Fruit fly (Drosophila melanogaster) whole organism, embryonic: ENCODE data around the gene Nrd1.

Experiments used
- ATbp ChIP-seq: fragments of 200-800 bp; sonication (Bioruptor generic); optimal IDR thresholded peaks from 2 replicates; lab custom pipeline; 2017; ENCODE audit warnings: missing biosample characterization, mild to moderate bottlenecking, missing genetic modification characterization, missing genetic modification reagents
- Ada2b ChIP-seq: fragments of 200-800 bp; sonication (Bioruptor generic); IDR thresholded peaks from 2 replicates; pipeline ENCODE4 v1.3.6; 2022; ENCODE audit warnings: missing biosample characterization, missing genetic modification characterization
- CG1024 ChIP-seq: fragments of 200-800 bp; sonication (Bioruptor generic); IDR thresholded peaks from 2 replicates; pipeline ENCODE4 v1.3.6; 2022; ENCODE audit warnings: missing biosample characterization, missing genetic modification characterization
- CG10565 ChIP-seq: fragments of 200-800 bp; sonication (Bioruptor generic); optimal IDR thresholded peaks from 3 replicates; lab custom pipeline; 2016; ENCODE audit warnings: missing biosample characterization, mild to moderate bottlenecking, missing genetic modification characterization
- CG10959 ChIP-seq: fragments of 200-800 bp; sonication (Bioruptor generic); IDR thresholded peaks from 2 replicates; pipeline ENCODE4 v1.3.6; 2022; ENCODE audit warnings: missing biosample characterization, missing genetic modification characterization
- CG11085 ChIP-seq: fragments of 200-800 bp; sonication (Bioruptor generic); IDR thresholded peaks from 2 replicates; pipeline ENCODE4 v1.3.6; 2022; ENCODE audit warnings: missing biosample characterization, missing genetic modification characterization
- CG12071 ChIP-seq: fragments of 200-800 bp; sonication (Bioruptor generic); optimal IDR thresholded peaks from 3 replicates; lab custom pipeline; 2018; ENCODE audit warnings: missing biosample characterization, mild to moderate bottlenecking, missing genetic modification characterization
- CG12219 ChIP-seq: fragments of 200-800 bp; sonication (Bioruptor generic); optimal IDR thresholded peaks from 3 replicates; lab custom pipeline; 2018; ENCODE audit warnings: missing biosample characterization, mild to moderate bottlenecking, missing genetic modification characterization
- CG1233 ChIP-seq: fragments of 200-800 bp; sonication (Bioruptor generic); optimal IDR thresholded peaks from 4 replicates; lab custom pipeline; 2018; ENCODE audit warnings: missing biosample characterization, mild to moderate bottlenecking, missing genetic modification characterization
- CG12659 ChIP-seq: fragments of 200-800 bp; sonication (Bioruptor generic); optimal IDR thresholded peaks from 3 replicates; lab custom pipeline; 2017; ENCODE audit warnings: mild to moderate bottlenecking, missing biosample characterization, missing genetic modification reagents, missing genetic modification characterization
- CG12942 ChIP-seq: fragments of 200-800 bp; sonication (Bioruptor generic); optimal IDR thresholded peaks from 3 replicates; lab custom pipeline; 2016; ENCODE audit warnings: missing biosample characterization, missing genetic modification characterization
- CG13123 ChIP-seq: fragments of 200-800 bp; sonication (Bioruptor generic); optimal IDR thresholded peaks from 2 replicates; lab custom pipeline; 2016; ENCODE audit warnings: missing biosample characterization, missing genetic modification characterization
- CG13296 ChIP-seq: fragments of 200-800 bp; sonication (Bioruptor generic); optimal IDR thresholded peaks from 3 replicates; lab custom pipeline; 2018; ENCODE audit warnings: missing biosample characterization, mild to moderate bottlenecking, missing genetic modification characterization
- CG13894 ChIP-seq: fragments of 200-800 bp; sonication (Bioruptor generic); optimal IDR thresholded peaks from 3 replicates; lab custom pipeline; 2018; ENCODE audit warnings: missing biosample characterization, mild to moderate bottlenecking, missing genetic modification characterization, moderate library complexity
- CG17829 ChIP-seq: fragments of 200-800 bp; optimal IDR thresholded peaks from 2 replicates; lab custom pipeline; 2019; ENCODE audit warnings: missing biosample characterization, mild to moderate bottlenecking, missing genetic modification characterization, moderate library complexity
- CG2129 ChIP-seq: fragments of 200-800 bp; sonication (Bioruptor generic); IDR thresholded peaks from 2 replicates; pipeline ENCODE4 v1.3.6; 2022; ENCODE audit warnings: missing biosample characterization, missing genetic modification characterization; ENCODE audit not compliant: partially characterized antibody
- CG33213 ChIP-seq: fragments of 200-800 bp; sonication (Bioruptor generic); optimal IDR thresholded peaks from 3 replicates; lab custom pipeline; 2016; ENCODE audit warnings: missing biosample characterization, missing genetic modification characterization
- CG5180 ChIP-seq: fragments of 200-800 bp; sonication (Bioruptor generic); optimal IDR thresholded peaks from 3 replicates; lab custom pipeline; 2017; ENCODE audit warnings: missing biosample characterization, missing genetic modification characterization, mild to moderate bottlenecking, moderate library complexity, missing genetic modification reagents
- CG5953 ChIP-seq: fragments of 200-800 bp; sonication (Bioruptor generic); IDR thresholded peaks from 2 replicates; pipeline ENCODE4 v1.3.6; 2022; ENCODE audit warnings: missing biosample characterization, missing genetic modification characterization
- CG6683 ChIP-seq: fragments of 200-800 bp; sonication (Bioruptor generic); optimal IDR thresholded peaks from 2 replicates; lab custom pipeline; 2017; ENCODE audit warnings: missing biosample characterization, mild to moderate bottlenecking, missing genetic modification characterization, missing genetic modification reagents
- CG8765 ChIP-seq: fragments of 200-800 bp; sonication (Bioruptor generic); IDR thresholded peaks from 2 replicates; pipeline ENCODE4 v1.3.6; 2022; ENCODE audit warnings: missing biosample characterization, missing genetic modification characterization
- CG8924 ChIP-seq: fragments of 200-800 bp; optimal IDR thresholded peaks from 3 replicates; lab custom pipeline; 2019; ENCODE audit warnings: missing biosample characterization, mild to moderate bottlenecking, missing genetic modification characterization, moderate library complexity
- CG8944 ChIP-seq: fragments of 200-800 bp; sonication (Bioruptor generic); optimal IDR thresholded peaks from 3 replicates; lab custom pipeline; 2016; ENCODE audit warnings: missing biosample characterization, missing genetic modification characterization
- CHES-1-like ChIP-seq: fragments of 200-800 bp; sonication (Bioruptor generic); optimal IDR thresholded peaks from 2 replicates; lab custom pipeline; 2016; ENCODE audit warnings: missing biosample characterization, missing genetic modification characterization
- Dbx ChIP-seq: fragments of 200-800 bp; sonication (Bioruptor generic); IDR thresholded peaks from 3 replicates; pipeline ENCODE4 v1.3.6; 2022; ENCODE audit warnings: missing biosample characterization, missing genetic modification characterization
- Drgx ChIP-seq: fragments of 200-800 bp; sonication (Bioruptor generic); IDR thresholded peaks from 2 replicates; pipeline ENCODE4 v1.3.6; 2022; ENCODE audit warnings: missing biosample characterization, missing genetic modification characterization
- E2f1 ChIP-seq: fragments of 200-800 bp; sonication (Bioruptor generic); IDR thresholded peaks from 2 replicates; pipeline ENCODE4 v1.3.6; 2022; ENCODE audit warnings: missing biosample characterization, missing genetic modification characterization
- Fer2 ChIP-seq: fragments of 200-800 bp; sonication (Bioruptor generic); optimal IDR thresholded peaks from 2 replicates; lab custom pipeline; 2018; ENCODE audit warnings: missing biosample characterization, mild to moderate bottlenecking, missing genetic modification characterization, moderate library complexity
- H15 ChIP-seq: fragments of 200-800 bp; sonication (Bioruptor generic); IDR thresholded peaks from 3 replicates; pipeline ENCODE4 v1.3.6; 2022; ENCODE audit warnings: missing biosample characterization, missing genetic modification characterization
- Hey ChIP-seq: fragments of 200-800 bp; sonication (Bioruptor generic); optimal IDR thresholded peaks from 3 replicates; lab custom pipeline; 2018; ENCODE audit warnings: missing biosample characterization, mild to moderate bottlenecking, missing genetic modification characterization
- Lhr ChIP-seq: fragments of 200-800 bp; sonication (Bioruptor generic); optimal IDR thresholded peaks from 3 replicates; lab custom pipeline; 2017; ENCODE audit warnings: mild to moderate bottlenecking, missing biosample characterization, missing genetic modification reagents, missing genetic modification characterization
- Sry-δ ChIP-seq: fragments of 200-800 bp; sonication (Bioruptor generic); optimal IDR thresholded peaks from 2 replicates; lab custom pipeline; 2016; ENCODE audit warnings: missing biosample characterization, missing genetic modification characterization
- al ChIP-seq: fragments of 200-800 bp; sonication (Bioruptor generic); IDR thresholded peaks from 2 replicates; pipeline ENCODE4 v1.3.6; 2022; ENCODE audit warnings: missing biosample characterization, missing genetic modification characterization
- chif ChIP-seq, 2 experiments: fragments of 200-800 bp; sonication (Bioruptor generic); optimal IDR thresholded peaks; 3 replicates each; lab custom pipeline; 2016; ENCODE audit warnings: missing biosample characterization in 2 of 2, missing genetic modification characterization in 2 of 2
- crol ChIP-seq: fragments of 200-800 bp; sonication (Bioruptor generic); IDR thresholded peaks from 2 replicates; pipeline ENCODE4 v1.3.6; 2022; ENCODE audit warnings: missing biosample characterization, missing genetic modification characterization
- dan ChIP-seq: fragments of 200-800 bp; sonication (Bioruptor generic); IDR thresholded peaks from 2 replicates; pipeline ENCODE4 v1.3.6; 2022; ENCODE audit warnings: missing biosample characterization, missing genetic modification characterization
- emc ChIP-seq: fragments of 200-800 bp; sonication (Bioruptor generic); optimal IDR thresholded peaks from 2 replicates; lab custom pipeline; 2016; ENCODE audit warnings: missing biosample characterization, missing genetic modification characterization
- fd96Cb ChIP-seq: fragments of 200-800 bp; sonication (Bioruptor generic); optimal IDR thresholded peaks from 2 replicates; lab custom pipeline; 2018; ENCODE audit warnings: missing biosample characterization, mild to moderate bottlenecking, missing genetic modification characterization, moderate library complexity
- gce ChIP-seq: fragments of 200-800 bp; sonication (Bioruptor generic); IDR thresholded peaks from 3 replicates; pipeline ENCODE4 v1.3.6; 2022; ENCODE audit warnings: missing biosample characterization, missing genetic modification characterization
- gcm2 ChIP-seq: fragments of 200-800 bp; sonication (Bioruptor generic); optimal IDR thresholded peaks from 2 replicates; lab custom pipeline; 2016; ENCODE audit warnings: missing biosample characterization, missing genetic modification characterization
- gem ChIP-seq: fragments of 200-800 bp; sonication (Bioruptor generic); optimal IDR thresholded peaks from 2 replicates; lab custom pipeline; 2019; ENCODE audit warnings: missing biosample characterization, mild to moderate bottlenecking, missing genetic modification characterization, moderate library complexity
- gfzf ChIP-seq: fragments of 200-800 bp; sonication (Bioruptor generic); optimal IDR thresholded peaks from 2 replicates; lab custom pipeline; 2016; ENCODE audit warnings: missing biosample characterization, mild to moderate bottlenecking, missing genetic modification characterization, moderate library complexity
- ham ChIP-seq: fragments of 200-800 bp; sonication (Bioruptor generic); IDR thresholded peaks from 2 replicates; pipeline ENCODE4 v1.3.6; 2022; ENCODE audit warnings: missing biosample characterization, missing genetic modification characterization
- hbn ChIP-seq: fragments of 200-800 bp; sonication (Bioruptor generic); IDR thresholded peaks from 2 replicates; pipeline ENCODE4 v1.3.6; 2022; ENCODE audit warnings: missing biosample characterization, missing genetic modification characterization; ENCODE audit not compliant: partially characterized antibody
- jigr1 ChIP-seq: fragments of 200-800 bp; sonication (Bioruptor generic); IDR thresholded peaks from 3 replicates; pipeline ENCODE4 v1.3.6; 2022; ENCODE audit warnings: missing biosample characterization, missing genetic modification characterization
- lab ChIP-seq: fragments of 200-800 bp; sonication (Bioruptor generic); optimal IDR thresholded peaks from 3 replicates; lab custom pipeline; 2017; ENCODE audit warnings: missing biosample characterization, missing genetic modification characterization, mild to moderate bottlenecking, moderate library complexity, missing genetic modification reagents
- lbe ChIP-seq: fragments of 200-800 bp; sonication (Bioruptor generic); optimal IDR thresholded peaks from 2 replicates; lab custom pipeline; 2016; ENCODE audit warnings: missing biosample characterization, mild to moderate bottlenecking, missing genetic modification characterization
- odd ChIP-seq: fragments of 200-800 bp; sonication (Bioruptor generic); optimal IDR thresholded peaks from 2 replicates; lab custom pipeline; 2017; ENCODE audit warnings: missing biosample characterization, mild to moderate bottlenecking, missing genetic modification characterization
- repo ChIP-seq: fragments of 200-800 bp; sonication (Bioruptor generic); optimal IDR thresholded peaks from 2 replicates; lab custom pipeline; 2016; ENCODE audit warnings: missing biosample characterization, missing genetic modification characterization
- stc ChIP-seq: fragments of 200-800 bp; sonication (Bioruptor generic); IDR thresholded peaks from 2 replicates; pipeline ENCODE4 v1.3.6; 2022; ENCODE audit warnings: missing biosample characterization, missing genetic modification characterization
- tx ChIP-seq: fragments of 200-800 bp; sonication (Bioruptor generic); optimal IDR thresholded peaks from 2 replicates; lab custom pipeline; 2016; ENCODE audit warnings: missing biosample characterization, missing genetic modification characterization
- z ChIP-seq: fragments of 200-800 bp; sonication (Bioruptor generic); IDR thresholded peaks from 3 replicates; pipeline ENCODE4 v1.3.6; 2022; ENCODE audit warnings: missing biosample characterization, missing genetic modification characterization

Nrd1 gene

DNA sequence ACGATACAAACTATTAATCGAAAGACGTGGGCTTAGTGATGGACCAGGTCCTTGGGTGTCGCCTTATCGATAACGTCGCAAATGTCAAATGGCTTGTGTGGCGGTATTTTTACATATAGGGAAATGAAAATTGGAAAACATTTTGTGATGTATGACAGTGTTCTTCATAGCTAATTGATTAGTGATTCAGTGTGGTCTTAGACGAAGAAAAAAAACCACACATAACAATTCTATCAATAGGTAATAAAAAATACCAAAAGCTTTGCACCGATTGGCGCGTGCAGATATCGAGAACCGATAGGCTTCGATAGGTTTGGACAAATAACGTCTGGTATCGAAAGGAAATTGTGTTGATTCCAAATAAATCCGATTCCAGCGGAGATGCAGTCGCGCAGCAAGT lies at the start of gene Nrd1, which contains the start of gene CG1847 (continued):
- TF ChIP-seq chif (GFP tag; optimal IDR thresholded peaks at IDR 0.05; lab: Kevin White, UChicago) (no peak), CG8765 (GFP tag; lab: Robert Waterston, UW) (no peak), gcm2 (GFP tag; lab: Kevin White, UChicago) (no peak), CG10959 (GFP tag; lab: Robert Waterston, UW) (no peak), stc (GFP tag; lab: Robert Waterston, UW) (no peak), Ada2b (GFP tag; lab: Robert Waterston, UW) (no peak), CG8944 (no peak), CG6683 (GFP tag; lab: Kevin White, UChicago) (no peak), CG5953 (no peak), Fer2 (no peak), CG11085 (GFP tag; lab: Robert Waterston, UW) (no peak), hbn (GFP tag; lab: Robert Waterston, UW) (peak; percentile 68), CG5180 (GFP tag; lab: Kevin White, UChicago) (no peak), emc (GFP tag; lab: Kevin White, UChicago) (no peak), gce (GFP tag; lab: Robert Waterston, UW) (no peak), CG2129 (0 out of 2 replicates have a peak, but pooled peaks have one; percentile 36), Hey (no peak), crol (GFP tag; lab: Robert Waterston, UW) (no peak), Sry-δ (peak; percentile 88), CG12071 (GFP tag; lab: Kevin White, UChicago) (no peak), fd96Cb (tag; lab: Kevin White, UChicago) (no peak), lab (GFP tag; lab: Kevin White, UChicago) (no peak), E2f1 (GFP tag; lab: Robert Waterston, UW) (no peak), lbe (GFP tag; lab: Kevin White, UChicago) (no peak), CG12659 (GFP tag; lab: Kevin White, UChicago) (peak; percentile 57), Drgx (no peak), CHES-1-like (no peak), CG8924 (no peak), ham (no peak), Lhr (GFP tag; lab: Kevin White, UChicago) (no peak), Dbx (GFP tag; lab: Robert Waterston, UW) (no peak), jigr1 (GFP tag; lab: Robert Waterston, UW) (no peak), CG13894 (tag; lab: Kevin White, UChicago) (no peak), CG12219 (no peak), CG1024 (GFP tag; lab: Robert Waterston, UW) (no peak), dan (GFP tag; lab: Robert Waterston, UW) (no peak), H15 (GFP tag; lab: Robert Waterston, UW) (no peak), tx (no peak), odd (no peak), al (GFP tag; lab: Robert Waterston, UW) (no peak), repo (GFP tag; lab: Kevin White, UChicago) (no peak), z (GFP tag; lab: Robert Waterston, UW) (no peak), CG10565 (GFP tag; lab: Kevin White, UChicago) (no peak), CG17829 (tag; lab: Kevin White, UChicago) (peak; percentile 15), gem (tag; lab: Kevin White, UChicago) (no peak), ATbp (GFP tag; lab: Kevin White, UChicago) (no peak), CG33213 (GFP tag; lab: Kevin White, UChicago) (no peak), CG1233 (no peak), gfzf (peak; percentile 56), CG13296 (no peak), CG13123 (GFP tag; lab: Kevin White, UChicago) (no peak), CG12942 (no peak)
